Fruit fly (Drosophila melanogaster) whole organism, embryonic: Measurements from ENCODE around the gene ATP7.
A peak's percentile ranks its signal among the peaks of the same experiment; 100 is the strongest.

Source experiments
- ATbp ChIP-seq: fragments of 200-800 bp; sonication (Bioruptor generic); optimal IDR thresholded peaks from 2 replicates; lab custom pipeline; 2017; ENCODE audit warnings: missing biosample characterization, mild to moderate bottlenecking, missing genetic modification characterization, missing genetic modification reagents
- Atf-2 ChIP-seq: fragments of 200-800 bp; sonication (Bioruptor generic); optimal IDR thresholded peaks from 2 replicates; lab custom pipeline; 2016; ENCODE audit warnings: missing biosample characterization, missing genetic modification characterization
- CG10274 ChIP-seq: fragments of 200-800 bp; sonication (Bioruptor generic); optimal IDR thresholded peaks from 3 replicates; lab custom pipeline; 2017; ENCODE audit warnings: missing biosample characterization, mild to moderate bottlenecking, missing genetic modification characterization
- CG10565 ChIP-seq: fragments of 200-800 bp; sonication (Bioruptor generic); optimal IDR thresholded peaks from 3 replicates; lab custom pipeline; 2016; ENCODE audit warnings: missing biosample characterization, mild to moderate bottlenecking, missing genetic modification characterization
- CG11695 ChIP-seq: fragments of 200-800 bp; sonication (Bioruptor generic); IDR thresholded peaks from 3 replicates; pipeline ENCODE4 v1.3.6; 2022; ENCODE audit warnings: missing biosample characterization, missing genetic modification characterization
- CG13123 ChIP-seq: fragments of 200-800 bp; sonication (Bioruptor generic); optimal IDR thresholded peaks from 2 replicates; lab custom pipeline; 2016; ENCODE audit warnings: missing biosample characterization, missing genetic modification characterization
- CG15011 ChIP-seq: fragments of 200-800 bp; sonication (Bioruptor generic); optimal IDR thresholded peaks from 3 replicates; lab custom pipeline; 2018; ENCODE audit warnings: missing biosample characterization, mild to moderate bottlenecking, missing genetic modification characterization
- CG15479 ChIP-seq: fragments of 200-800 bp; sonication (Bioruptor generic); optimal IDR thresholded peaks from 3 replicates; lab custom pipeline; 2019; ENCODE audit warnings: missing biosample characterization, mild to moderate bottlenecking, missing genetic modification characterization, moderate library complexity
- CG15601 ChIP-seq: fragments of 200-800 bp; sonication (Bioruptor generic); optimal IDR thresholded peaks from 3 replicates; lab custom pipeline; 2019; ENCODE audit warnings: missing biosample characterization, mild to moderate bottlenecking, missing genetic modification characterization, moderate library complexity
- CG17359 ChIP-seq: fragments of 200-800 bp; sonication (Bioruptor generic); optimal IDR thresholded peaks from 3 replicates; lab custom pipeline; 2018; ENCODE audit warnings: missing biosample characterization, mild to moderate bottlenecking, missing genetic modification characterization, moderate library complexity
- CG17912 ChIP-seq: fragments of 200-800 bp; sonication (Bioruptor generic); optimal IDR thresholded peaks from 2 replicates; lab custom pipeline; 2018; ENCODE audit warnings: missing biosample characterization, mild to moderate bottlenecking, missing genetic modification characterization
- CG30403 ChIP-seq: fragments of 200-800 bp; sonication (Bioruptor generic); optimal IDR thresholded peaks from 3 replicates; lab custom pipeline; 2016; ENCODE audit warnings: missing biosample characterization, missing genetic modification characterization
- CG33213 ChIP-seq: fragments of 200-800 bp; sonication (Bioruptor generic); optimal IDR thresholded peaks from 3 replicates; lab custom pipeline; 2016; ENCODE audit warnings: missing biosample characterization, missing genetic modification characterization
- CG34376 ChIP-seq: fragments of 200-800 bp; sonication (Bioruptor generic); optimal IDR thresholded peaks from 2 replicates; lab custom pipeline; 2018; ENCODE audit warnings: missing biosample characterization, mild to moderate bottlenecking, missing genetic modification characterization
- CG34422 ChIP-seq: fragments of 200-800 bp; sonication (Bioruptor generic); IDR thresholded peaks from 3 replicates; pipeline ENCODE4 v1.3.6; 2022; ENCODE audit warnings: missing biosample characterization, missing genetic modification characterization
- CG3847 ChIP-seq: fragments of 200-800 bp; sonication (Bioruptor generic); IDR thresholded peaks from 2 replicates; pipeline ENCODE4 v1.3.6; 2022; ENCODE audit warnings: missing biosample characterization, missing genetic modification characterization
- CG6854 ChIP-seq: fragments of 200-800 bp; sonication (Bioruptor generic); optimal IDR thresholded peaks from 3 replicates; lab custom pipeline; 2017; ENCODE audit warnings: missing biosample characterization, mild to moderate bottlenecking, missing genetic modification characterization
- CG8089 ChIP-seq: fragments of 200-800 bp; sonication (Bioruptor generic); optimal IDR thresholded peaks from 3 replicates; lab custom pipeline; 2016; ENCODE audit warnings: missing biosample characterization, missing genetic modification characterization
- CG8924 ChIP-seq: fragments of 200-800 bp; optimal IDR thresholded peaks from 3 replicates; lab custom pipeline; 2019; ENCODE audit warnings: missing biosample characterization, mild to moderate bottlenecking, missing genetic modification characterization, moderate library complexity
- CG9609 ChIP-seq: fragments of 200-800 bp; sonication (Bioruptor generic); optimal IDR thresholded peaks from 3 replicates; lab custom pipeline; 2016; ENCODE audit warnings: missing biosample characterization, missing genetic modification characterization
- CG9876 ChIP-seq: fragments of 200-800 bp; sonication (Bioruptor generic); optimal IDR thresholded peaks from 2 replicates; lab custom pipeline; 2016; ENCODE audit warnings: missing biosample characterization, missing genetic modification characterization
- CrebB ChIP-seq: fragments of 200-800 bp; sonication (Bioruptor generic); optimal IDR thresholded peaks from 3 replicates; lab custom pipeline; 2018; ENCODE audit warnings: missing biosample characterization, mild to moderate bottlenecking, missing genetic modification characterization
- Dad ChIP-seq: fragments of 200-800 bp; sonication (Bioruptor generic); optimal IDR thresholded peaks from 3 replicates; lab custom pipeline; 2016; ENCODE audit warnings: missing biosample characterization, missing genetic modification characterization
- Deaf1 ChIP-seq: fragments of 200-800 bp; optimal IDR thresholded peaks from 3 replicates; lab custom pipeline; 2019; ENCODE audit warnings: missing biosample characterization, mild to moderate bottlenecking, missing genetic modification characterization, moderate library complexity
- Fer3 ChIP-seq: fragments of 200-800 bp; sonication (Bioruptor generic); optimal IDR thresholded peaks from 2 replicates; lab custom pipeline; 2018; ENCODE audit warnings: missing biosample characterization, mild to moderate bottlenecking, missing genetic modification characterization, moderate library complexity
- H2.0 ChIP-seq: fragments of 200-800 bp; sonication (Bioruptor generic); IDR thresholded peaks from 2 replicates; pipeline ENCODE4 v1.3.6; 2022; ENCODE audit warnings: missing biosample characterization, missing genetic modification characterization
- HLH3B ChIP-seq: fragments of 200-800 bp; sonication (Bioruptor generic); IDR thresholded peaks from 2 replicates; pipeline ENCODE4 v1.3.6; 2022; ENCODE audit warnings: missing biosample characterization, missing genetic modification characterization
- HLHmδ ChIP-seq: fragments of 200-800 bp; sonication (Bioruptor generic); optimal IDR thresholded peaks from 2 replicates; lab custom pipeline; 2018; ENCODE audit warnings: missing biosample characterization, mild to moderate bottlenecking, missing genetic modification characterization, moderate library complexity
- Hr78 ChIP-seq, 2 experiments: fragments of 200-800 bp in 1 of 2; fragments of >200 bp in 1 of 2; sonication (Bioruptor generic) in 1 of 2; optimal IDR thresholded peaks; 2 replicates each; lab custom pipeline; 2017 to 2019; ENCODE audit warnings: missing biosample characterization in 2 of 2, missing genetic modification characterization in 2 of 2, mild to moderate bottlenecking in 1 of 2, moderate library complexity in 1 of 2
- Meics ChIP-seq: fragments of 200-800 bp; sonication (Bioruptor generic); optimal IDR thresholded peaks from 2 replicates; lab custom pipeline; 2017; ENCODE audit warnings: missing biosample characterization, mild to moderate bottlenecking, missing genetic modification characterization
- NFAT ChIP-seq: fragments of 200-800 bp; sonication (Bioruptor generic); IDR thresholded peaks from 2 replicates; pipeline ENCODE4 v1.3.6; 2022; ENCODE audit warnings: missing biosample characterization, missing genetic modification characterization
- Neu2 ChIP-seq: fragments of 200-800 bp; sonication (Bioruptor generic); optimal IDR thresholded peaks from 3 replicates; lab custom pipeline; 2016; ENCODE audit warnings: missing biosample characterization, missing genetic modification characterization, borderline replicate concordance
- Opbp ChIP-seq: fragments of 200-800 bp; sonication (Bioruptor generic); IDR thresholded peaks from 3 replicates; pipeline ENCODE4 v1.3.6; 2022; ENCODE audit warnings: missing biosample characterization, missing genetic modification characterization; ENCODE audit not compliant: partially characterized antibody
- ac ChIP-seq: fragments of 200-800 bp; sonication (Bioruptor generic); optimal IDR thresholded peaks from 3 replicates; lab custom pipeline; 2017; ENCODE audit warnings: missing biosample characterization, mild to moderate bottlenecking, missing genetic modification characterization
- aop ChIP-seq: fragments of 200-800 bp; sonication (Bioruptor generic); IDR thresholded peaks from 2 replicates; pipeline ENCODE4 v1.3.6; 2022; ENCODE audit warnings: missing biosample characterization, missing genetic modification characterization
- chinmo ChIP-seq: fragments of 200-800 bp; sonication (Bioruptor generic); IDR thresholded peaks from 4 replicates; pipeline ENCODE4 v1.3.6; 2022; ENCODE audit warnings: missing biosample characterization, missing genetic modification characterization; ENCODE audit not compliant: partially characterized antibody
- dmrt11E ChIP-seq: fragments of 200-800 bp; sonication (Bioruptor generic); optimal IDR thresholded peaks from 3 replicates; lab custom pipeline; 2018; ENCODE audit warnings: missing biosample characterization, mild to moderate bottlenecking, missing genetic modification characterization, moderate library complexity
- fd64A ChIP-seq: fragments of 200-800 bp; sonication (Bioruptor generic); optimal IDR thresholded peaks from 3 replicates; lab custom pipeline; 2018; ENCODE audit warnings: missing biosample characterization, mild to moderate bottlenecking, missing genetic modification characterization
- pb ChIP-seq: fragments of 200-800 bp; sonication (Bioruptor generic); optimal IDR thresholded peaks from 3 replicates; lab custom pipeline; 2016; ENCODE audit warnings: missing biosample characterization, missing genetic modification characterization
- salm ChIP-seq: fragments of 200-800 bp; sonication (Bioruptor generic); optimal IDR thresholded peaks from 2 replicates; lab custom pipeline; 2018; ENCODE audit warnings: missing biosample characterization, mild to moderate bottlenecking, missing genetic modification characterization
- sens ChIP-seq: fragments of 200-800 bp; sonication (Bioruptor generic); peaks from one replicate; lab custom pipeline; 2016; ENCODE audit warnings: missing biosample characterization, missing genetic modification characterization
- sim ChIP-seq: fragments of 200-800 bp; sonication (Bioruptor generic); IDR thresholded peaks from 2 replicates; pipeline ENCODE4 v1.3.6; 2022; ENCODE audit warnings: missing biosample characterization, missing genetic modification characterization
- sob ChIP-seq: fragments of 200-800 bp; sonication (Bioruptor generic); IDR thresholded peaks from 2 replicates; pipeline ENCODE4 v1.3.6; 2022; ENCODE audit warnings: missing biosample characterization, missing genetic modification characterization
- tap ChIP-seq: fragments of 200-800 bp; optimal IDR thresholded peaks from 3 replicates; lab custom pipeline; 2019; ENCODE audit warnings: missing biosample characterization, mild to moderate bottlenecking, missing genetic modification characterization, moderate library complexity
- vnd ChIP-seq: fragments of 200-800 bp; sonication (Bioruptor generic); IDR thresholded peaks from 3 replicates; pipeline ENCODE4 v1.3.6; 2022; ENCODE audit warnings: missing biosample characterization, missing genetic modification characterization; ENCODE audit not compliant: partially characterized antibody
- vvl ChIP-seq: fragments of 200-800 bp; sonication (Bioruptor generic); IDR thresholded peaks from 2 replicates; pipeline ENCODE4 v1.3.6; 2022; ENCODE audit warnings: missing biosample characterization, missing genetic modification characterization
- wdn ChIP-seq: fragments of 200-800 bp; sonication (Bioruptor generic); IDR thresholded peaks from 2 replicates; pipeline ENCODE4 v1.3.6; 2022; ENCODE audit warnings: missing biosample characterization, missing genetic modification characterization
- wek ChIP-seq: fragments of 200-800 bp; sonication (Bioruptor generic); optimal IDR thresholded peaks from 3 replicates; lab custom pipeline; 2018; ENCODE audit warnings: missing biosample characterization, mild to moderate bottlenecking, missing genetic modification characterization, moderate library complexity
- zen2 ChIP-seq: fragments of 200-800 bp; sonication (Bioruptor generic); IDR thresholded peaks from 3 replicates; pipeline ENCODE4 v1.3.6; 2022; ENCODE audit warnings: missing biosample characterization, missing genetic modification characterization; ENCODE audit not compliant: partially characterized antibody

The ATP7 gene

DNA sequence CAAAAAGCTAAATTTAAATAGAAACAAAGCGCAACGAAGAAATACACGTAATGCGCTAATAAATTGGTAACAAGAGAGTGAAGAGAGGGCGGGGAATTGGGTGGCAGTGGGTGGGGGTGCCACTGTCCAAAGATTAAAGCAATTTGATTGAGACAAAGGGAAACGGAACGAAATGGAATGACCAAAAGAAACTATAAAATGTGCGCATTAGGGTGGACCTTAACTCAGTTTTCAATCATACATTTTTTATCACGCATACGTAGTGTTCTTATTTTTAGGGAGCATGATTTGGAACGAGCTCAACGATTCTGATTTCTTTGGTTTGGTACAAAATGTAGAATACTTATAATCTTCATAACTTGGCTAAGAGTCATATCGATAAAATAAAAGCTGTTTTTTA lies 32.9 kb upstream of the ATP7 start (continued):
- TF ChIP-seq Opbp (no peak), Meics (peak; percentile 29), Dad (GFP tag; lab: Kevin White, UChicago) (no peak), sim (GFP tag; lab: Robert Waterston, UW) (no peak), CG13123 (GFP tag; lab: Kevin White, UChicago) (no peak), sens (GFP tag; lab: Kevin White, UChicago) (peak; percentile 63), chinmo (GFP tag; lab: Robert Waterston, UW) (0 out of 4 replicates have a peak, but pooled peaks have one; percentile 60), CG34422 (GFP tag; lab: Robert Waterston, UW) (0 out of 3 replicates have a peak, but pooled peaks have one; percentile 30), CG8089 (GFP tag; lab: Kevin White, UChicago) (no peak)

DNA sequence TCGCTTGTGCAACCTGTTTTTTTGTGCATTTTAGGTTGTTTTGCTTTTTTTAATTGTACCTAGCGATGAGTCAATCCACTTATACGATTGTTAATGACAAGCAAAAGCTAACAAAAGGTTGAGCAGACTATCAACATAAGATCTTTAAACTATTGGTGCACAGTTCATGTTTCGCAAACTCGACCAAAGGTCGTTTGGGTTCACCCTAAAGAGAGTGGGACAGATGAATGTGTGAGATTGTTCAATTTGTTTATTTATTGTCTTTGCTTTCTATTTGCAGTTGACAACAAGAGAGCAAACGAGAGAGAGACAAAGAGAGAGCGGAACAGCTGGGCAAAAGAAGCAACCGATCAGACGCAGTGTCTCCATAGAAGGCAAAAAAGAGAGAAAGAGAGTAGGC lies 31.8 kb upstream of the ATP7 start:
- no peak for TF ChIP-seq salm (tag; lab: Kevin White, UChicago)
- peak; percentile 61 for TF ChIP-seq CG15601 (tag; lab: Kevin White, UChicago)
- no peak for TF ChIP-seq CG10274 (GFP tag; lab: Kevin White, UChicago)
- TF ChIP-seq CG9609 (GFP tag; lab: Kevin White, UChicago): no peak
- TF ChIP-seq CrebB (tag; lab: Kevin White, UChicago): peak; percentile 32
- TF ChIP-seq Deaf1 (tag; lab: Kevin White, UChicago): no peak
- TF ChIP-seq zen2 (GFP tag; lab: Robert Waterston, UW): no peak
- TF ChIP-seq Fer3 (tag; lab: Kevin White, UChicago): no peak
- no peak for TF ChIP-seq H2.0 (GFP tag; lab: Robert Waterston, UW)
- TF ChIP-seq CG8924 (tag; lab: Kevin White, UChicago): peak; percentile 15
- peak; percentile 75 for TF ChIP-seq sens (GFP tag; lab: Kevin White, UChicago)
- peak; percentile 52 for TF ChIP-seq CG17359 (tag; lab: Kevin White, UChicago)
- TF ChIP-seq ac: no peak
- peak; percentile 1 for TF ChIP-seq dmrt11E (tag; lab: Kevin White, UChicago)
- TF ChIP-seq fd64A: peak; percentile 77
- no peak for TF ChIP-seq aop (GFP tag; lab: Robert Waterston, UW)
- no peak for TF ChIP-seq NFAT (GFP tag; lab: Robert Waterston, UW)
- peak; percentile 78 for TF ChIP-seq wek (GFP tag; lab: Kevin White, UChicago)
- no peak for TF ChIP-seq Neu2 (GFP tag; lab: Kevin White, UChicago)
- 0 out of 2 replicates have a peak, but pooled peaks have one; percentile 21 for TF ChIP-seq HLH3B (GFP tag; lab: Robert Waterston, UW)
- no peak for TF ChIP-seq wdn
- TF ChIP-seq Atf-2 (GFP tag; lab: Kevin White, UChicago): no peak
- no peak for TF ChIP-seq CG9876 (GFP tag; lab: Kevin White, UChicago)
- peak; percentile 10 for TF ChIP-seq CG33213
- peak; percentile 33; the same call in 1 of the 2 replicates for TF ChIP-seq vvl (GFP tag; lab: Robert Waterston, UW)
- TF ChIP-seq CG30403 (GFP tag; lab: Kevin White, UChicago): no peak
- peak; percentile 67 for TF ChIP-seq CG17912 (GFP tag; lab: Kevin White, UChicago)
- TF ChIP-seq sob (GFP tag; lab: Robert Waterston, UW): no peak
- TF ChIP-seq CG11695: 0 out of 3 replicates have a peak, but pooled peaks have one; percentile 22
- peak in 1 of 2 experiments; percentile 69 for TF ChIP-seq Hr78 (GFP tag; optimal IDR thresholded peaks at IDR 0.05; lab: Kevin White, UChicago)
- TF ChIP-seq ATbp (GFP tag; lab: Kevin White, UChicago): peak; percentile 77
- TF ChIP-seq CG6854 (GFP tag; lab: Kevin White, UChicago): no peak
- peak; percentile 68 for TF ChIP-seq HLHmδ (GFP tag; lab: Kevin White, UChicago)
- no peak for TF ChIP-seq CG10565
- TF ChIP-seq CG15011 (GFP tag; lab: Kevin White, UChicago): no peak
- TF ChIP-seq chinmo (GFP tag; lab: Robert Waterston, UW): 0 out of 4 replicates have a peak, but pooled peaks have one; percentile 59
- no peak for TF ChIP-seq CG3847 (GFP tag; lab: Robert Waterston, UW)
- peak; percentile 33 for TF ChIP-seq CG15479 (GFP tag; lab: Kevin White, UChicago)
- no peak for TF ChIP-seq pb
- TF ChIP-seq vnd (GFP tag; lab: Robert Waterston, UW): no peak
- TF ChIP-seq tap (tag; lab: Kevin White, UChicago): peak; percentile 41
- peak; percentile 4 for TF ChIP-seq CG34376 (GFP tag; lab: Kevin White, UChicago)
